Worm (Caenorhabditis elegans): ENCODE data around the gene K08F4.12.
A peak's percentile ranks its signal among the peaks of the same experiment; 100 is the strongest.

The K08F4.12 gene

DNA sequence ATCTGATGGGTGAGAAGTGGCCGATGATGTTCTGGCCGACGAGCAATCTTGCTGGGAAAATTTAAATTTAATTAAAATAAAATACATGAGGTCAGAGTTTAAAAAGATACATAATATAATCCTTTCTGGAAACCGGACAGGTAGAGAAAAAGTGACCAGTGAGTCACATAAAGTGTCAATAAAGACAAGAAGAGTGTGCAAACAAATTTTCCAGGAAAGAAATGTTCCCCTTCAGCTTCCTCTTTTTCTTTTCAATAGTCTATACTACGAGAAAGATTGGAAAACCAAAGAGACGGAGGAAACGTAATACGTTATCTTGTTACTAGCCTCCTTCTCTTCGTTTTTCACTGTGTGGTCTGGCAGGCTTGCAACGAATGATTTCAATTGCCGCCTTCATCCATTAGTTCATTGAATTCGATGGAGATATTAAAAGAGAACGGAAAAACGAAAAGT lies 12.7 kb downstream of the K08F4.12 start, which contains the start of gene tsp-12 (continued):
- TF ChIP-seq gei-17 (GFP tag; optimal IDR thresholded peaks at IDR 0.05), result no peak

DNA sequence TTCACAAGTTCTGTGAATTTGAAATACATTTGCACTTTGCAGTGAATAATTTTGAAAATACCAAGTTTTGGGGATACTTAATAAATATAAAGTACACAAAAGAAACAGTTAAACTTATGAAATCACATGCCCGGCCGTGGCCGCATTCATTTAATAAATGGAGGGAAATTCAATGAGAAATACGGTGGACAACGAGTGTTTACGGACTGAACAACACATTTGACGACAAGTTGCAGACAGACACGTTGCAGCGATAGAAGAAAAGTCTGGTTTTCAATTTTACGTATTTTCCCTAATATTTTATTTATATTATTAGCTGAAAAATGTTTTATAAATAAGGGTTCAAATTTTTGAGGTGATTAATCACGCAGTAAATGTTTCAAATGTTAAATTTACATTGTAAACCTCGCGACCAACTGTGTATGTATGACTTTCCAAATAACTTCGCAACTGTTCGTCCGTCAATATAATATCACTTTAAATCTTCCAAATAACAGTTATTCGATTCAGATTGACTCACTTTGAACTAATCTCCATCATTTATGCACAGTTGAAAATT lies 13.6 kb downstream of the K08F4.12 start, which contains the start of gene copg-1:
TSS of gene copg-1 (plus strand) at position 509 of the 559 bp plus-strand sequence.
- TF ChIP-seq K12H6.12 (tag; optimal IDR thresholded peaks at IDR 0.05) (peak; percentile 22), ztf-18 (tag; optimal IDR thresholded peaks at IDR 0.05) (no peak), nhr-27 (tag; optimal IDR thresholded peaks at IDR 0.05) (no peak), F57A8.1 (GFP tag; optimal IDR thresholded peaks at IDR 0.05) (no peak), nfya-1 (tag; optimal IDR thresholded peaks at IDR 0.05; ENCODE audit: borderline replicate concordance, insufficient read depth) (no peak), ceh-58 (GFP tag; IDR thresholded peaks at IDR 0.05) (no peak), C17E4.6 (GFP tag; IDR thresholded peaks at IDR 0.05) (no peak), C06A6.2 (GFP tag; conservative IDR thresholded peaks at IDR 0.05) (no peak), F23B12.7 (tag; optimal IDR thresholded peaks at IDR 0.05; ENCODE audit: insufficient read depth) (peak; percentile 25), atf-7 (tag; optimal IDR thresholded peaks at IDR 0.05) (no peak), ceh-40 (GFP tag; IDR thresholded peaks at IDR 0.05) (no peak), athp-1 (tag; optimal IDR thresholded peaks at IDR 0.05) (no peak), snpc-4 (GFP tag; optimal IDR thresholded peaks at IDR 0.05) (peak; percentile 4), snpc-4 (tag; optimal IDR thresholded peaks at IDR 0.05) (peak in 2 of 4 experiments; percentile 0 to 12), ama-1 (optimal IDR thresholded peaks at IDR 0.05) (no peak), ama-1 (GFP tag; optimal IDR thresholded peaks at IDR 0.05) (no peak), cebp-1 (GFP tag; IDR thresholded peaks at IDR 0.05) (no peak), cebp-1 (tag; optimal IDR thresholded peaks at IDR 0.05) (peak; percentile 67), let-607 (tag; optimal IDR thresholded peaks at IDR 0.05) (peak; percentile 67 to 87), hrde-1 (tag; optimal IDR thresholded peaks at IDR 0.05; ENCODE audit: borderline replicate concordance) (no peak), Y67H2A.10 (GFP tag; conservative IDR thresholded peaks at IDR 0.05) (no peak), F10E7.11 (tag; optimal IDR thresholded peaks at IDR 0.05) (no peak), lin-26 (GFP tag; IDR thresholded peaks at IDR 0.05) (no peak), Y53F4B.3 (GFP tag; IDR thresholded peaks at IDR 0.05) (no peak), lin-35 (GFP tag; optimal IDR thresholded peaks at IDR 0.05) (peak in 1 of 3 experiments; percentile 16), dpl-1 (GFP tag; optimal IDR thresholded peaks at IDR 0.05) (peak; percentile 24), hlh-26 (GFP tag; conservative IDR thresholded peaks at IDR 0.05) (no peak), tbx-9 (tag; optimal IDR thresholded peaks at IDR 0.05; ENCODE audit: borderline replicate concordance) (no peak), him-1 (tag; optimal IDR thresholded peaks at IDR 0.05) (no peak), lsl-1 (GFP tag; optimal IDR thresholded peaks at IDR 0.05) (peak; percentile 67), madf-8 (GFP tag; conservative IDR thresholded peaks at IDR 0.05) (0 out of 2 replicates have a peak, but pooled peaks have one; percentile 6), tlf-1 (GFP tag; optimal IDR thresholded peaks at IDR 0.05) (no peak), efl-1 (GFP tag; optimal IDR thresholded peaks at IDR 0.05) (peak; percentile 56), tbp1 (GFP tag; optimal IDR thresholded peaks at IDR 0.05) (peak; percentile 14), madf-6 (GFP tag; IDR thresholded peaks at IDR 0.05) (peak; percentile 58; the same call in 1 of the 2 replicates), F37B4.10 (GFP tag; IDR thresholded peaks at IDR 0.05) (no peak), nhr-80 (tag; optimal IDR thresholded peaks at IDR 0.05) (peak; percentile 2), F33H1.4 (GFP tag; IDR thresholded peaks at IDR 0.05) (peak; percentile 46), pha-4 (tag; optimal IDR thresholded peaks at IDR 0.05) (peak; percentile 17), lin-40 (tag; optimal IDR thresholded peaks at IDR 0.05) (peak; percentile 2), dox-1 (GFP tag; IDR thresholded peaks at IDR 0.05) (peak; percentile 51), somi-1 (GFP tag; optimal IDR thresholded peaks at IDR 0.05) (no peak), attf-5 (GFP tag; optimal IDR thresholded peaks at IDR 0.05) (peak; percentile 18), ztf-3 (GFP tag; optimal IDR thresholded peaks at IDR 0.05) (no peak), lin-54 (GFP tag; optimal IDR thresholded peaks at IDR 0.05) (peak; percentile 14)
